Worm (Caenorhabditis elegans) whole organism, midembryonic: ENCODE results near the gene gtap-2.

Experiments
- T22C8.4 ChIP-seq: fragments of 200-800 bp; sonication (Bioruptor generic); IDR thresholded peaks from 2 replicates; pipeline ENCODE4 v1.3.6; 2022; ENCODE audit warnings: missing genetic modification characterization, missing compliant biosample characterization
- cog-1 ChIP-seq: sonication (generic microtip); optimal IDR thresholded peaks from 2 replicates; lab custom pipeline; 2016; ENCODE audit warnings: missing genetic modification characterization, missing compliant biosample characterization
- flt-1 ChIP-seq: fragments of 200-800 bp; sonication (Bioruptor generic); IDR thresholded peaks from 2 replicates; pipeline ENCODE4 v1.3.6; 2022; ENCODE audit warnings: missing genetic modification characterization, missing compliant biosample characterization
- klf-2 ChIP-seq: fragments of 200-800 bp; sonication (Bioruptor generic); conservative IDR thresholded peaks from 2 replicates; pipeline ENCODE4 v1.3.6; 2022; ENCODE audit warnings: missing genetic modification reagents, missing genetic modification characterization, missing compliant biosample characterization
- med-1 ChIP-seq: sonication (generic microtip); optimal IDR thresholded peaks from 2 replicates; lab custom pipeline; 2017; ENCODE audit warnings: missing genetic modification characterization, mild to moderate bottlenecking, missing compliant biosample characterization, antibody characterized with exemption, missing genetic modification reagents; ENCODE audit not compliant: insufficient read depth
- ref-1 ChIP-seq: fragments of 200-800 bp; sonication (Bioruptor generic); conservative IDR thresholded peaks from 2 replicates; pipeline ENCODE4 v1.3.6; 2022; ENCODE audit warnings: missing genetic modification reagents, missing genetic modification characterization, missing compliant biosample characterization
- tab-1 ChIP-seq: fragments of 200-800 bp; sonication (Bioruptor generic); IDR thresholded peaks from 2 replicates; pipeline ENCODE4 v1.3.6; 2022; ENCODE audit warnings: missing genetic modification characterization, missing compliant biosample characterization
- ztf-23 ChIP-seq: fragments of 200-800 bp; sonication (Bioruptor generic); IDR thresholded peaks from 2 replicates; pipeline ENCODE4 v1.3.6; 2022; ENCODE audit warnings: missing genetic modification reagents, missing genetic modification characterization, missing compliant biosample characterization
- ztf-29 ChIP-seq: fragments of 200-800 bp; sonication (Bioruptor generic); IDR thresholded peaks from 2 replicates; pipeline ENCODE4 v1.3.6; 2022; ENCODE audit warnings: missing genetic modification reagents, missing genetic modification characterization, missing compliant biosample characterization

gtap-2 gene

DNA sequence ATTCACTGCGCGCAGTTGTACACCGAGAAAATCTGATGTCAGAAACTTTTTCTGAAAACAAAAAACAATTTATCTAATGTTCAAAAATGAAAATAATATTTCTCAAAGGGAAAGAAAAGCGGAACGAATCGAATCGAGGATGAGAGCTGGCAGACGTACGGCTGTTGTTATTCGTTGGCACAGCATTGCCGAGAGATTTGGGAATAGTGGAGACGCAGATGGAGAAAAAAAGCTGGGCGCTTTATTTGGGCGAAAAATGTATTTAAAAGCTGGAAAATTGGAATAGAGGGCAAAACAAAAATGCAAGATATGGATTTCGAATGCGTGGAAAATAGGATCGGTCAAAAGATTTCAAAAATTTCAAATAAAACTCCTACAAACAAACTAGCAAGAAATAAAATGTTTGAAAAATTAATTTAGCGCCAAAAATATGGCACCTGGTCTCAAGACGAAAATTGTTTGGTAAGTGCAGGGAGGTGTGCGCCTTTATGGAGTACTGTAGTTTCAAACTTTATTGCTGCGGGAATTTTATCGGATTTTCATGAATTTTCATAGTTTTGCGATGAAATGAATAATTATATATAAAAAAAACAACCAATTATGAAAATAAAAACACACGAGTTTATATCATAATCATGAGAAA, 50.9 kb downstream of the gtap-2 start, which contains the start of gene gpdh-2:
gpdh-2 (minus strand) TSS at position 51 of the 643 bp plus-strand sequence.
- no peak for TF ChIP-seq cog-1 (tag; lab: Kevin White, UChicago)
- TF ChIP-seq T22C8.4 (GFP tag; lab: Robert Waterston, UW): no peak
- TF ChIP-seq med-1 (GFP tag; lab: Kevin White, UChicago): no peak

DNA sequence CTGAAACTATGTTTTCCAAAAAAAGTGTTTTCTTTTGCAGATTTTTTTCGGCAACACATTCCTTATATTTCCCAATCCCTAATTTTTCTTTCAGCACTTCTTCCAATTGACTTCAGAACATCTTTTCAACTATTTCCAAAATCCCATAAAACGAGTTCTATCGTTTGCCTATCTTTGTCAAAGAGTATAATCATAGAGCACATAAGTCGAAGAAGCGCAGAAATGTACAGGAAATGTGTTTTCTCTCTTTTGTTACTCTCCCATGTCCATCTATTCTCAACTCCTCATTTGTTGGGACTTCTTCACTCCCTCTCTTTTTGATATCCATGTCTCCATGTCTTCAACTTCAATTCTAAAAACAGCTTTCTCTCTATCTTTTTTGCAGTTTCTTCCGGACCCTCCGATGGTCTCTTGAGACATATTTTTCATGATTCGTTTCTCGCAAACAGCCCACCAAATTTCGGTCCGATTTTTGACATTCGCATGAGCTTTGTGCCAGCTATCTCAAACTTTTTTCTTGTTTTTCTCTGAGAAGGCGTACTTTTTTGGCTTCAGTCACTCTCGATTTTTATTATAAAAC, 51.9 kb downstream of the gtap-2 start, which contains the start of gene twk-48:
twk-48 (plus strand) TSS at position 530 of the 580 bp plus-strand sequence.
- no peak for TF ChIP-seq tab-1 (GFP tag; lab: Robert Waterston, UW)
- no peak for TF ChIP-seq ref-1 (GFP tag; lab: Robert Waterston, UW)
- no peak for TF ChIP-seq med-1 (GFP tag; lab: Kevin White, UChicago)
- TF ChIP-seq T22C8.4 (GFP tag; lab: Robert Waterston, UW): no peak
- no peak for TF ChIP-seq klf-2 (GFP tag; lab: Robert Waterston, UW)
- no peak for TF ChIP-seq flt-1
- no peak for TF ChIP-seq cog-1 (tag; lab: Kevin White, UChicago)

DNA sequence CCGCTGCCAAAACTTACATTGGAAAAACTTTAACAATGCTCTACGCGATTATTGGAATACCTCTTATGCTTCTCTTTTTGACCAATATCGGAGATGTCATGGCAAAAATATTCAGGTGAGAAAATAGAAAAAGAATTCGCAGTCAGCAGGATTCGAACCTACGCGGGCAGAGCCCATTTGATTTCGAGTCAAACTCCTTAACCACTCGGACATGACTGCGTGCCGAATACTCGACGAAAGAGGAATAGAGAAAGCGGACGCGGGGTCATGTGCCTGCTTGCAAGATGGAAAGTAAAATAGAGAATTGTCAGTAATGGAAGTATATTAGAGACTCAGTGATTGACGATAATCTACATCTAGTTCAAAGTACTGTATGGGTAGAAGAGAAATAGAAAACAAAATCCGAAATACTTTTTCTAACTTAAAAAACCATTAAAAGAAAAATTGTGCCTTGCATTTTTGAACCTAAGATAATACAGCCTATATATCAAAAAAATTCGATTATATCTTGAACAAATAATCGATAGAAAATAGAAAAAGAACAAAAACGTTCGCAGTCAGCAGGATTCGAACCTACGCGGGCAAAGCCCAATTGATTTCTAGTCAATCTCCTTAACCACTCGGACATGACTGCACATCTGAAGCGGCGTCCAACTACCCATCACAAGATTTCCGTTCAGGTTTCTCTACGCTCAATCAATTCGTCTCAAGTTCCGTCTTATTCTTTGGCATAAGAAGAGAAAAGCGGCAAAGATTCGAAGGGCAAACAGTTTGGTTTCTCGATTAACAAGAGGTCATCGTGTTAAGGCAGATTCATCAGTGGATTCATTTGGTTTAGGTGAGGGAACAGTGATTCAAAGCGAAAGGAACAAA, 53.4 kb downstream of the gtap-2 start:
- TF ChIP-seq flt-1: peak; percentile 95
- peak; percentile 96 for TF ChIP-seq tab-1 (GFP tag; lab: Robert Waterston, UW)
- TF ChIP-seq klf-2 (GFP tag; lab: Robert Waterston, UW): peak; percentile 91
- peak; percentile 64 for TF ChIP-seq cog-1 (tag; lab: Kevin White, UChicago)
- TF ChIP-seq med-1 (GFP tag; lab: Kevin White, UChicago): peak; percentile 64
- TF ChIP-seq ztf-23 (GFP tag; lab: Robert Waterston, UW): peak; percentile 94
- TF ChIP-seq ref-1 (GFP tag; lab: Robert Waterston, UW): peak; percentile 88
- TF ChIP-seq T22C8.4 (GFP tag; lab: Robert Waterston, UW): peak; percentile 90
- TF ChIP-seq ztf-29 (GFP tag; lab: Robert Waterston, UW): peak; percentile 93
